Worm (Caenorhabditis elegans): ENCODE data around the gene F21F8.5.

The F21F8.5 gene

ce11 chrV:8284800-8285199 lies 18.7 kb upstream of the F21F8.5 start, which contains the start of gene slc-17.5:
slc-17.5 (minus strand) TSS chrV:8284900.
- no peak for TF ChIP-seq ceh-16 (tag; optimal IDR thresholded peaks at IDR 0.05)

DNA sequence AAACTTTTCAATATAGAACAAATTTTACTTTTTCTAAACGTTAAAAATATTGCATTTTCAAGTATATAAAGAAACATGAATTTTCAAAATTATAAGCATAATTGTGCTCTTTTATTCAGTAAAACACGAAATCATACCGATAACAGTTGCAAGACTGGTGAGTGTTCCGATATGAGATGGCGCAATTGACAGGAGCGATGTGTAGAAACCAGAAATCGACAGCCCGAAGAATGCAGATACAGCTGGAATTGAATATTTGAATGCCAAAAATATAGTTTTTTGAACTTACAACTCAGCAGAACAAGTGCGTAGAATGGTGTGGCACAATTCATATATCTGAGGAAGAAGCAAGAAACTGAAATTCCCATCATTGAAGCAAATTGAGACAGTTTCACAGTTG lies 16.8 kb upstream of the F21F8.5 start:
- TF ChIP-seq crh-2 (tag; optimal IDR thresholded peaks at IDR 0.05) (no peak), fos-1 (tag; optimal IDR thresholded peaks at IDR 0.05) (no peak), F13H6.1 (tag; optimal IDR thresholded peaks at IDR 0.05) (no peak), nhr-21 (tag; optimal IDR thresholded peaks at IDR 0.05) (no peak), aly-2 (tag; optimal IDR thresholded peaks at IDR 0.05) (no peak), lsy-2 (tag; optimal IDR thresholded peaks at IDR 0.05) (no peak), sem-4 (tag; optimal IDR thresholded peaks at IDR 0.05) (no peak), ceh-82 (tag; optimal IDR thresholded peaks at IDR 0.05) (no peak), gmeb-1 (tag; optimal IDR thresholded peaks at IDR 0.05) (no peak), nhr-77 (tag; optimal IDR thresholded peaks at IDR 0.05) (no peak), zag-1 (tag; optimal IDR thresholded peaks at IDR 0.05) (no peak)

ce11 chrV:8281646-8282045 lies 15.5 kb upstream of the F21F8.5 start:
- TF ChIP-seq F13H6.1 (tag; optimal IDR thresholded peaks at IDR 0.05), result no peak
- TF ChIP-seq ztf-11 (tag; optimal IDR thresholded peaks at IDR 0.05), result no peak
- TF ChIP-seq nhr-25 (tag; optimal IDR thresholded peaks at IDR 0.05), result no peak
- no peak for TF ChIP-seq egl-27 (tag; optimal IDR thresholded peaks at IDR 0.05)
- TF ChIP-seq unc-55 (GFP tag; optimal IDR thresholded peaks at IDR 0.05), result no peak
- TF ChIP-seq lin-11 (tag; optimal IDR thresholded peaks at IDR 0.05), result no peak
- TF ChIP-seq nhr-12 (tag; optimal IDR thresholded peaks at IDR 0.05), result no peak
- no peak for TF ChIP-seq aly-2 (tag; optimal IDR thresholded peaks at IDR 0.05)
- no peak for TF ChIP-seq sma-9 (GFP tag; optimal IDR thresholded peaks at IDR 0.05)
- no peak for TF ChIP-seq sma-9 (tag; optimal IDR thresholded peaks at IDR 0.05)
- TF ChIP-seq nhr-129 (tag; optimal IDR thresholded peaks at IDR 0.05), result no peak
- no peak for TF ChIP-seq R02D3.7 (tag; optimal IDR thresholded peaks at IDR 0.05)
- TF ChIP-seq fos-1 (tag; optimal IDR thresholded peaks at IDR 0.05), result no peak
- no peak for TF ChIP-seq nhr-23 (tag; optimal IDR thresholded peaks at IDR 0.05)
- no peak for TF ChIP-seq sem-4 (tag; optimal IDR thresholded peaks at IDR 0.05)
- no peak for TF ChIP-seq gmeb-1 (tag; optimal IDR thresholded peaks at IDR 0.05)
- TF ChIP-seq lin-13 (GFP tag; optimal IDR thresholded peaks at IDR 0.05), result no peak
- no peak for TF ChIP-seq ztf-4 (tag; optimal IDR thresholded peaks at IDR 0.05)
- TF ChIP-seq mdl-1 (tag; optimal IDR thresholded peaks at IDR 0.05), result no peak
- no peak for TF ChIP-seq snpc-4 (tag; optimal IDR thresholded peaks at IDR 0.05)

DNA sequence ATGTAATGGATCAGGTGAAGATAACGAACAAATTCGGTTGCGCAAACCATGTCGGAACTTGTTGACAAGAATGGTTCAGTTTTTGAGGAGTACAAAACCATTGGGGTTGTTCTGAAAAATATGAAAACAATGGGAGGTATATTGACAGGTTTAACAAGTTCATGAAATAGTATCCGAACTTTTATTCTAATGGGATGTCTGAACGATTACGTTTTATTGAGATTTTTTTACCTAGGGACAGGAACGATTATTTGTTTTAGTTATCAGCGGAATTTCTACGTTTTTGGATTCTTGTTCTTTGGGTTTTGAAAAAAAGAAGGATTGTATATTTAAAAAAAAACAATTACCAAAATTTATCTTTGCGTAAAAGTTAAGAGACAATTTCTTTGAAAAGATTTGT lies 14.6 kb upstream of the F21F8.5 start, which contains the start of gene str-135:
Gene str-135, minus strand, starts transcription at position 101 of the 400 bp plus-strand sequence.
- no peak for TF ChIP-seq blmp-1 (tag; optimal IDR thresholded peaks at IDR 0.05; ENCODE audit: insufficient read depth)
- TF ChIP-seq R02D3.7 (tag; optimal IDR thresholded peaks at IDR 0.05), result no peak
- no peak for TF ChIP-seq nhr-10 (tag; optimal IDR thresholded peaks at IDR 0.05)
- TF ChIP-seq ama-1 (optimal IDR thresholded peaks at IDR 0.05), result no peak
- no peak for TF ChIP-seq zag-1 (tag; optimal IDR thresholded peaks at IDR 0.05)
- no peak for TF ChIP-seq mbf-1 (tag; optimal IDR thresholded peaks at IDR 0.05)
- no peak for TF ChIP-seq nhr-25 (tag; optimal IDR thresholded peaks at IDR 0.05)
- TF ChIP-seq fos-1 (tag; optimal IDR thresholded peaks at IDR 0.05), result no peak
- TF ChIP-seq nhr-6 (tag; optimal IDR thresholded peaks at IDR 0.05), result no peak
- TF ChIP-seq mdl-1 (tag; optimal IDR thresholded peaks at IDR 0.05), result no peak
- no peak for TF ChIP-seq ceh-82 (tag; optimal IDR thresholded peaks at IDR 0.05)
- no peak for TF ChIP-seq nhr-11 (tag; optimal IDR thresholded peaks at IDR 0.05)
- TF ChIP-seq lin-39 (tag; optimal IDR thresholded peaks at IDR 0.05), result no peak
- TF ChIP-seq dmd-4 (tag; optimal IDR thresholded peaks at IDR 0.05), result no peak
- no peak for TF ChIP-seq sma-3 (GFP tag; optimal IDR thresholded peaks at IDR 0.05)
- no peak for TF ChIP-seq elt-3 (tag; optimal IDR thresholded peaks at IDR 0.05)
- TF ChIP-seq sma-9 (GFP tag; optimal IDR thresholded peaks at IDR 0.05), result no peak
- TF ChIP-seq sma-9 (tag; optimal IDR thresholded peaks at IDR 0.05), result no peak
- no peak for TF ChIP-seq lin-13 (GFP tag; optimal IDR thresholded peaks at IDR 0.05)

- TF ChIP-seq elt-3 (tag; optimal IDR thresholded peaks at IDR 0.05) (no peak), unc-39 (tag; optimal IDR thresholded peaks at IDR 0.05) (no peak), crh-2 (tag; optimal IDR thresholded peaks at IDR 0.05) (no peak), lin-13 (GFP tag; optimal IDR thresholded peaks at IDR 0.05) (no peak), sma-3 (GFP tag; optimal IDR thresholded peaks at IDR 0.05) (no peak), nhr-11 (tag; optimal IDR thresholded peaks at IDR 0.05) (no peak), alr-1 (tag; optimal IDR thresholded peaks at IDR 0.05) (no peak), ceh-82 (tag; optimal IDR thresholded peaks at IDR 0.05) (no peak), fos-1 (tag; optimal IDR thresholded peaks at IDR 0.05) (no peak), ztf-11 (tag; optimal IDR thresholded peaks at IDR 0.05) (no peak), sem-4 (tag; optimal IDR thresholded peaks at IDR 0.05) (no peak)
Measured at ce11 chrV:8278830-8279229, 12.7 kb upstream of the F21F8.5 start, which contains the start of gene str-136. str-136 (minus strand) TSS chrV:8278930.
